Fruit fly (Drosophila melanogaster): ENCODE results near the gene CG18789.

The CG18789 gene

DNA sequence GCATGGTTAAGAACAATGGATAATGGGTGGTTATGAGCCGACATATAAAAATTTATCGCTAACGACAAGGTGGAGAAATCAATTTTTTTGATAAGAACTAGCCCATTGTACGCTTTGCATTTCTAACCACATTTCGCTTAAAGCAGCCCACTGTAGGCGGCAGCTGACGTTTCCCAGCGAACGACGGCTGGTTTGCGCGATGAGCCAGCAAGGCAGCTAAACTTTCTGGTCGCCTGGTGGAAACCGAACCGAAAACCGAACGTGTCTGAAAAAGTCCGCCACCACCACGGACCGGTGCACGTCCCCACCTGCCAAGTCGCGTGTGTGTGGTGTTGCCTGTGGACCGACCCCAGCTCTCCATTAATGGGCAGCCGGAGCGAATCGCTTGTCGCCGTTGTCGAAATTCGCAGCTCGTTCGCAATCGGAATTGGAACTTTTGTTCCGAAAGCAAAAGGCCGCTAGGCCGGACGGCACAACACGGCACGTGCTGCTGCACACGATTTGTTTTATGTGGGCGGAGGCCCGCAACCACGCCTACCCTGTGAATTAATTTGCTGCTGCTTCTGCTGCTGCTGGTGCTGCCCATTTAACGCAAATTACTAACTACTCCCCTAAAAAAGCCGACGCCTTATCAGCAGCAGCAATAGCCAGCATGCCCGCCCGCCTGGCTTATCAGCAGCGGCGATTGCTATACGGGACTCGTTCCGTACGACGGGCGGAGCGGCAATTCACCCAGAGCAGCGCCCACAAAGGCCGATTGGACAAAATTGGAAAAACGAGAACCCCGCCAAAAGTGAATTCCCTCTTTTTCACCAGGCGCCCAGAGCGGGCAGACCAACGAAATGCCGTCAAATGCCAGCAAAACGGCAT is 7.9 kb upstream of the CG18789 start (continued):
- peak; percentile 93 for TF ChIP-seq CG15514 (GFP tag; optimal IDR thresholded peaks at IDR 0.05)
- no peak for TF ChIP-seq CG34224 (GFP tag; IDR thresholded peaks at IDR 0.05; ENCODE audit: partially characterized antibody)
- TF ChIP-seq B-H2 (GFP tag; optimal IDR thresholded peaks at IDR 0.05) = peak; percentile 6
- TF ChIP-seq pros (GFP tag; optimal IDR thresholded peaks at IDR 0.05) = peak; percentile 73
- peak; percentile 29 for TF ChIP-seq HLH54F (GFP tag; optimal IDR thresholded peaks at IDR 0.05)
- TF ChIP-seq Hr3 (GFP tag; optimal IDR thresholded peaks at IDR 0.05) = peak; percentile 23
- TF ChIP-seq CG17568 (GFP tag; optimal IDR thresholded peaks at IDR 0.05) = peak; percentile 60
- TF ChIP-seq Aef1 (GFP tag; IDR thresholded peaks at IDR 0.05) = no peak
- peak; percentile 33 for TF ChIP-seq CG11504 (tag; optimal IDR thresholded peaks at IDR 0.05)
- peak; percentile 97 for TF ChIP-seq CG34376 (GFP tag; optimal IDR thresholded peaks at IDR 0.05)
- TF ChIP-seq chn (GFP tag; optimal IDR thresholded peaks at IDR 0.05) = peak; percentile 74
- TF ChIP-seq Nf-YA (GFP tag; IDR thresholded peaks at IDR 0.05) = no peak
- TF ChIP-seq CG4424 (GFP tag; optimal IDR thresholded peaks at IDR 0.05) = no peak
- TF ChIP-seq exex (tag; optimal IDR thresholded peaks at IDR 0.05) = peak; percentile 93
- TF ChIP-seq Pdp1 (GFP tag; optimal IDR thresholded peaks at IDR 0.05) = peak in 1 of 2 experiments; percentile 14
- TF ChIP-seq CG1233 (GFP tag; optimal IDR thresholded peaks at IDR 0.05) = peak; percentile 27
- peak; percentile 10 for TF ChIP-seq CG33213 (GFP tag; optimal IDR thresholded peaks at IDR 0.05)
- peak; percentile 63 for TF ChIP-seq CG12391 (tag; optimal IDR thresholded peaks at IDR 0.05)
- no peak for TF ChIP-seq CG3995 (GFP tag; optimal IDR thresholded peaks at IDR 0.05)
- TF ChIP-seq CG6854 (GFP tag; optimal IDR thresholded peaks at IDR 0.05) = peak; percentile 11
- TF ChIP-seq CG14050 (GFP tag; IDR thresholded peaks at IDR 0.05) = no peak
- TF ChIP-seq Sry-β (GFP tag; optimal IDR thresholded peaks at IDR 0.05) = no peak
- no peak for TF ChIP-seq CG5245 (GFP tag; optimal IDR thresholded peaks at IDR 0.05)
- TF ChIP-seq CG42726 (GFP tag; IDR thresholded peaks at IDR 0.05; ENCODE audit: partially characterized antibody) = no peak
- peak; percentile 31 for TF ChIP-seq CG12219 (GFP tag; optimal IDR thresholded peaks at IDR 0.05)
- peak; percentile 16 for TF ChIP-seq Chrac-16 (GFP tag; optimal IDR thresholded peaks at IDR 0.05)
- peak; percentile 27 for TF ChIP-seq dmrt11E (tag; optimal IDR thresholded peaks at IDR 0.05)
- peak; percentile 0 for TF ChIP-seq CG33557 (GFP tag; optimal IDR thresholded peaks at IDR 0.05)
- peak; percentile 60 for TF ChIP-seq CG13424 (tag; optimal IDR thresholded peaks at IDR 0.05)
- no peak for TF ChIP-seq Neu2 (GFP tag; optimal IDR thresholded peaks at IDR 0.05; ENCODE audit: borderline replicate concordance)
- TF ChIP-seq CG17359 (tag; optimal IDR thresholded peaks at IDR 0.05) = peak; percentile 19
- TF ChIP-seq Med (GFP tag) = peak; percentile 90
- TF ChIP-seq gt (GFP tag; IDR thresholded peaks at IDR 0.05) = no peak
- peak; percentile 59 for TF ChIP-seq NfI (GFP tag; optimal IDR thresholded peaks at IDR 0.05)
- peak; percentile 27 for TF ChIP-seq bcd (GFP tag; optimal IDR thresholded peaks at IDR 0.05)
- peak; percentile 1 for TF ChIP-seq ems (GFP tag; optimal IDR thresholded peaks at IDR 0.05)
- TF ChIP-seq CG12769 (tag; optimal IDR thresholded peaks at IDR 0.05) = peak; percentile 98
- peak; percentile 18 for TF ChIP-seq CG18262 (tag; optimal IDR thresholded peaks at IDR 0.05)
- peak; percentile 99 for TF ChIP-seq CG10543 (GFP tag; optimal IDR thresholded peaks at IDR 0.05)
- no peak for TF ChIP-seq pan (optimal IDR thresholded peaks at IDR 0.05)
- TF ChIP-seq pan (GFP tag; optimal IDR thresholded peaks at IDR 0.05 in 1 of 2, IDR thresholded peaks at IDR 0.05 in 1 of 2) = no peak
- TF ChIP-seq CG2678 (tag; optimal IDR thresholded peaks at IDR 0.05) = peak; percentile 49
- no peak for TF ChIP-seq CG17361 (GFP tag; IDR thresholded peaks at IDR 0.05)
- peak; percentile 37 for TF ChIP-seq ERR (GFP tag; optimal IDR thresholded peaks at IDR 0.05)
- TF ChIP-seq CG13775 (GFP tag; optimal IDR thresholded peaks at IDR 0.05) = peak; percentile 21
- peak; percentile 15 for TF ChIP-seq CG7786 (GFP tag; optimal IDR thresholded peaks at IDR 0.05)
- peak; percentile 15; the same call in 1 of the 2 replicates for TF ChIP-seq onecut (GFP tag; IDR thresholded peaks at IDR 0.05)
- TF ChIP-seq E2f1 (GFP tag; IDR thresholded peaks at IDR 0.05) = no peak
